Fruit fly (Drosophila melanogaster): ENCODE data around the gene cal1.

cal1 gene

DNA sequence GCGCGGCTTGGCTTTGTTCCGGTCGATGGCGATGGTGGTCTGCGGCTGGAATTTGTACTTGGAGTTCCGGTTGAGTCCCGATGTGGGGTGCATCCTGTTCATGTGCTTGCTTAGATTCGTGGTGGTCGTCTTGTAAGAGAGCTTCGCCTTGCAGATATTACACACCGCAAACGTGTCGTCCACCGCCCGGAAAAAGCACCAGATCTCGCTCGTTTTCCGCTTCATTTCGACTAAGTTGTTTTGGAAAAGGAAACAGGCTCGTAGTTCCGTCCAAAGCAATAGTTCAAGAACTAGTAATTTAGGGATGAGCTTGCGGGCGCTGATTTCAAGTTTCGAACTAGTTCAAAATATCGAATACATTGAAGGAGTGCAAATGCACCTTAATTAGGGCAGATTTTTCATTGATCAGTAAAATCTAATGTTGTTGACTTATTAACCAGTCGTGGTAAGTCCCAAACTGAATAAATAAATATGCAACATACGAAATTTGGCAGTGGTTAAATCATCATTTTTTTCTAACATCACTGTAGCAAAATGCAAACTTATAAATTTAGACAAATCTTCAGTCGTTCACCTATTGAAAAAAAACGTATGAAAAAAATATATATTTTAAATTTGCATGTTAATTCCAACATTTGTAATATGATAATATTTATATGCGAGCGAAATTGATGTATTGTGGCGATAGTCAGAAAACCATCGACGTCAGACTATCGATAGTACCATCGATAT, 45.1 kb upstream of the cal1 start, which contains the start of the genes bdwf and Patr-1 (continued):
- no peak for TF ChIP-seq D (optimal IDR thresholded peaks at IDR 0.05)
- no peak for TF ChIP-seq D (GFP tag; optimal IDR thresholded peaks at IDR 0.05)
- no peak for TF ChIP-seq CHES-1-like (GFP tag; optimal IDR thresholded peaks at IDR 0.05)
- no peak for TF ChIP-seq CG4854 (GFP tag; optimal IDR thresholded peaks at IDR 0.05)
- peak; percentile 89 for TF ChIP-seq Bgb (GFP tag; IDR thresholded peaks at IDR 0.05; ENCODE audit: partially characterized antibody)
- peak; percentile 67 for TF ChIP-seq kni (GFP tag; optimal IDR thresholded peaks at IDR 0.05)
- no peak for TF ChIP-seq CG3726 (GFP tag; IDR thresholded peaks at IDR 0.05)
- no peak for TF ChIP-seq CG13296 (GFP tag; optimal IDR thresholded peaks at IDR 0.05)
- TF ChIP-seq so (GFP tag; IDR thresholded peaks at IDR 0.05), result no peak
- TF ChIP-seq phol (tag; optimal IDR thresholded peaks at IDR 0.05), result peak; percentile 43
- TF ChIP-seq MESR4 (GFP tag; optimal IDR thresholded peaks at IDR 0.05), result peak; percentile 62
- peak; percentile 46 for TF ChIP-seq CoRest (tag; optimal IDR thresholded peaks at IDR 0.05)
- TF ChIP-seq kah (GFP tag; optimal IDR thresholded peaks at IDR 0.05), result no peak
- no peak for TF ChIP-seq zf30C (GFP tag; optimal IDR thresholded peaks at IDR 0.05)
- no peak for TF ChIP-seq cato (GFP tag; optimal IDR thresholded peaks at IDR 0.05; ENCODE audit: borderline replicate concordance)
- TF ChIP-seq CG12104 (GFP tag; optimal IDR thresholded peaks at IDR 0.05), result no peak
- TF ChIP-seq CG9609 (GFP tag; optimal IDR thresholded peaks at IDR 0.05), result no peak
- no peak for TF ChIP-seq CG8765 (GFP tag; IDR thresholded peaks at IDR 0.05)
- TF ChIP-seq sisA (GFP tag; IDR thresholded peaks at IDR 0.05), result no peak
- no peak for TF ChIP-seq toy (GFP tag; IDR thresholded peaks at IDR 0.05)
- peak; percentile 61 for TF ChIP-seq CG12659 (GFP tag; optimal IDR thresholded peaks at IDR 0.05)
- no peak for TF ChIP-seq CG14441 (GFP tag; IDR thresholded peaks at IDR 0.05)
- TF ChIP-seq z (GFP tag; IDR thresholded peaks at IDR 0.05), result no peak
- TF ChIP-seq sqz (GFP tag; optimal IDR thresholded peaks at IDR 0.05), result no peak
- TF ChIP-seq CG17361 (GFP tag; IDR thresholded peaks at IDR 0.05), result peak; percentile 68
- TF ChIP-seq gsb (GFP tag; IDR thresholded peaks at IDR 0.05), result no peak
- no peak for TF ChIP-seq fd102C (GFP tag; optimal IDR thresholded peaks at IDR 0.05)
- TF ChIP-seq sna (GFP tag; IDR thresholded peaks at IDR 0.05; ENCODE audit: partially characterized antibody), result peak; percentile 77
- peak; percentile 92 for TF ChIP-seq Dll (GFP tag; IDR thresholded peaks at IDR 0.05; ENCODE audit: partially characterized antibody)
- no peak for TF ChIP-seq gt (GFP tag; IDR thresholded peaks at IDR 0.05)
- TF ChIP-seq Med (GFP tag), result peak; percentile 73
- TF ChIP-seq CG1529 (GFP tag; optimal IDR thresholded peaks at IDR 0.05), result no peak
- TF ChIP-seq CG8281 (tag; optimal IDR thresholded peaks at IDR 0.05), result no peak
- TF ChIP-seq hkb (optimal IDR thresholded peaks at IDR 0.05), result no peak
- no peak for TF ChIP-seq hkb (GFP tag; IDR thresholded peaks at IDR 0.05)
- no peak for TF ChIP-seq bcd (GFP tag; optimal IDR thresholded peaks at IDR 0.05)
- TF ChIP-seq CG6175 (GFP tag; IDR thresholded peaks at IDR 0.05), result no peak
- TF ChIP-seq en (GFP tag; optimal IDR thresholded peaks at IDR 0.05), result no peak
- no peak for TF ChIP-seq Hmx (GFP tag; optimal IDR thresholded peaks at IDR 0.05)
- TF ChIP-seq cwo (GFP tag; optimal IDR thresholded peaks at IDR 0.05), result no peak
- TF ChIP-seq CG15479 (GFP tag; optimal IDR thresholded peaks at IDR 0.05), result no peak
- no peak for TF ChIP-seq CG14667 (GFP tag; IDR thresholded peaks at IDR 0.05)
- no peak for TF ChIP-seq Hr39 (optimal IDR thresholded peaks at IDR 0.05)
- TF ChIP-seq sob (GFP tag; IDR thresholded peaks at IDR 0.05), result 0 out of 2 replicates have a peak, but pooled peaks have one; percentile 12
- TF ChIP-seq luna (GFP tag; optimal IDR thresholded peaks at IDR 0.05), result no peak
- TF ChIP-seq Dip3 (GFP tag; optimal IDR thresholded peaks at IDR 0.05), result no peak
- no peak for TF ChIP-seq CG9215 (GFP tag; IDR thresholded peaks at IDR 0.05)
- no peak for TF ChIP-seq yki (optimal IDR thresholded peaks at IDR 0.05)
- TF ChIP-seq prd (optimal IDR thresholded peaks at IDR 0.05), result no peak
- no peak for TF ChIP-seq prd (GFP tag; IDR thresholded peaks at IDR 0.05)
- no peak for TF ChIP-seq CG2678 (tag; optimal IDR thresholded peaks at IDR 0.05)
- no peak for TF ChIP-seq salm (tag; optimal IDR thresholded peaks at IDR 0.05)

Data from whole organism, embryonic.